Fruit fly (Drosophila melanogaster) whole organism, pupa: Measurements from ENCODE around the gene Fuca.

Experiments
- CG10348 ChIP-seq: fragments of 200-800 bp; sonication (Bioruptor generic); IDR thresholded peaks from 2 replicates; pipeline ENCODE4 v1.3.6; 2022; ENCODE audit warnings: missing biosample characterization, missing genetic modification characterization
- CG12605 ChIP-seq: fragments of 200-800 bp; sonication (Bioruptor generic); IDR thresholded peaks from 2 replicates; pipeline ENCODE4 v1.3.6; 2022; ENCODE audit warnings: missing biosample characterization, missing genetic modification characterization
- CG13204 ChIP-seq: fragments of 200-800 bp; sonication (Bioruptor generic); optimal IDR thresholded peaks from 2 replicates; lab custom pipeline; 2018; ENCODE audit warnings: missing biosample characterization, mild to moderate bottlenecking, missing genetic modification characterization, moderate library complexity
- CG14655 ChIP-seq: fragments of 200-800 bp; sonication (Bioruptor generic); optimal IDR thresholded peaks from 3 replicates; lab custom pipeline; 2017; ENCODE audit warnings: mild to moderate bottlenecking, missing biosample characterization, missing genetic modification reagents, missing genetic modification characterization
- CG15710 ChIP-seq: fragments of 200-800 bp; sonication (Bioruptor generic); optimal IDR thresholded peaks from 2 replicates; lab custom pipeline; 2018; ENCODE audit warnings: missing biosample characterization, mild to moderate bottlenecking, missing genetic modification characterization, moderate library complexity
- CG17806 ChIP-seq: fragments of 200-800 bp; sonication (Bioruptor generic); optimal IDR thresholded peaks from 2 replicates; lab custom pipeline; 2018; ENCODE audit warnings: missing biosample characterization, mild to moderate bottlenecking, missing genetic modification characterization, moderate library complexity
- CG32121 ChIP-seq: fragments of 200-800 bp; sonication (Bioruptor generic); IDR thresholded peaks from 2 replicates; pipeline ENCODE4 v1.3.6; 2022; ENCODE audit warnings: missing biosample characterization, missing genetic modification characterization
- CG34367 ChIP-seq: fragments of 200-800 bp; sonication (Bioruptor generic); optimal IDR thresholded peaks from 2 replicates; lab custom pipeline; 2018; ENCODE audit warnings: missing biosample characterization, mild to moderate bottlenecking, missing genetic modification characterization
- CG4496 ChIP-seq: fragments of 200-800 bp; sonication (Bioruptor generic); IDR thresholded peaks from 3 replicates; pipeline ENCODE4 v1.3.6; 2022; ENCODE audit warnings: missing biosample characterization, missing genetic modification characterization
- CG8159 ChIP-seq: fragments of 200-800 bp; sonication (Bioruptor generic); optimal IDR thresholded peaks from 3 replicates; lab custom pipeline; 2018; ENCODE audit warnings: missing biosample characterization, mild to moderate bottlenecking, missing genetic modification characterization, moderate library complexity
- CG8301 ChIP-seq: fragments of 200-800 bp; sonication (Bioruptor generic); optimal IDR thresholded peaks from 2 replicates; lab custom pipeline; 2018; ENCODE audit warnings: missing biosample characterization, mild to moderate bottlenecking, missing genetic modification characterization
- CG9948 ChIP-seq: fragments of 200-800 bp; sonication (Bioruptor generic); optimal IDR thresholded peaks from 2 replicates; lab custom pipeline; 2018; ENCODE audit warnings: missing biosample characterization, mild to moderate bottlenecking, missing genetic modification characterization, moderate library complexity
- D1 ChIP-seq: fragments of 200-800 bp; sonication (Bioruptor generic); optimal IDR thresholded peaks from 2 replicates; lab custom pipeline; 2018; ENCODE audit warnings: missing biosample characterization, mild to moderate bottlenecking, missing genetic modification characterization, moderate library complexity
- EcR ChIP-seq: fragments of 200-800 bp; sonication (Bioruptor generic); optimal IDR thresholded peaks from 3 replicates; lab custom pipeline; 2019; ENCODE audit warnings: missing biosample characterization, missing genetic modification characterization, mild to moderate bottlenecking, moderate library complexity, missing genetic modification reagents
- Ets98B ChIP-seq: fragments of 200-800 bp; sonication (Bioruptor generic); IDR thresholded peaks from 2 replicates; pipeline ENCODE4 v1.3.6; 2022; ENCODE audit warnings: missing biosample characterization, missing genetic modification characterization
- Pif1A ChIP-seq: fragments of 200-800 bp; sonication (Bioruptor generic); optimal IDR thresholded peaks from 3 replicates; lab custom pipeline; 2016; ENCODE audit warnings: missing biosample characterization, missing genetic modification characterization
- Pif1B ChIP-seq: fragments of 200-800 bp; sonication (Bioruptor generic); optimal IDR thresholded peaks from 3 replicates; lab custom pipeline; 2016; ENCODE audit warnings: missing biosample characterization, missing genetic modification characterization
- Snoo ChIP-seq: fragments of 200-800 bp; sonication (Bioruptor generic); optimal IDR thresholded peaks from 3 replicates; lab custom pipeline; 2017; ENCODE audit warnings: missing biosample characterization, mild to moderate bottlenecking, missing genetic modification characterization, inconsistent platforms
- fd96Ca ChIP-seq: fragments of 200-800 bp; sonication (Bioruptor generic); IDR thresholded peaks from 3 replicates; pipeline ENCODE4 v1.3.6; 2022; ENCODE audit warnings: missing biosample characterization, missing genetic modification characterization
- gl ChIP-seq: fragments of 200-800 bp; sonication (Bioruptor generic); optimal IDR thresholded peaks from 2 replicates; lab custom pipeline; 2018; ENCODE audit warnings: missing biosample characterization, mild to moderate bottlenecking, missing genetic modification characterization
- rn ChIP-seq: fragments of 200-800 bp; sonication (Bioruptor generic); IDR thresholded peaks from 2 replicates; pipeline ENCODE4 v1.3.6; 2022; ENCODE audit warnings: missing biosample characterization, missing genetic modification characterization

The Fuca gene

DNA sequence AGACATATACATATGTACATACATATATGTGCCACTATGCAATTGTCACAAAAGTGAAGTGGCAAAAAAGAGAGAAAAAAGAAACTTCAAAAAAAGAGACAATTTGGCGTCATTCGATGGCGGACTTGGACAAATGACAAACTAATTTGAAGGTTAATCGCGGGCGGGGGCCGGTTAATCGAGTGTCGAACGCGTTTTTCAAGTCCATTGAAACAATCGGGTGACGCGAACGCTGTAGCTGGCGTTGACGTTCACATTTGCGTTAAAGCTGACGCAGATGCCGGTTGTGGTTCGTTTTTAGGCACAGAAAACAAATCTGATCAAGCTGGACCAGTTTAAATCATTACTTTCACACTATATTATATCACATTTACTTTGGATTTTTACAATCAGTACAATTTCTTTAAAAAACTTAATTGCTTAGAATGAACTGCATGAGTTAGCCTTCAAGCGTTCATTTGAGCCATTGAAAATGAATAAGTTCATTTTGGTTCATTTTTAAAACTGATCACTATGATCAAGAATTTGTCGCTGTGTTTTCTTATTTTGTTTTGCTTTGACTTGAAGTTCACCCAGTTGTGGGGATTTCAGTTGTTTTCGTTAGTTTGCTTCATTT lies 11.3 kb upstream of the Fuca start:
- no peak for TF ChIP-seq rn (GFP tag; lab: Robert Waterston, UW)
- TF ChIP-seq Pif1A = peak; percentile 3
- peak; percentile 16 for TF ChIP-seq CG8159 (tag; lab: Kevin White, UChicago)
- TF ChIP-seq CG15710 = peak; percentile 19
- TF ChIP-seq Snoo (tag; lab: Kevin White, UChicago) = peak; percentile 39
- TF ChIP-seq CG17806 (tag; lab: Kevin White, UChicago) = peak; percentile 34

DNA sequence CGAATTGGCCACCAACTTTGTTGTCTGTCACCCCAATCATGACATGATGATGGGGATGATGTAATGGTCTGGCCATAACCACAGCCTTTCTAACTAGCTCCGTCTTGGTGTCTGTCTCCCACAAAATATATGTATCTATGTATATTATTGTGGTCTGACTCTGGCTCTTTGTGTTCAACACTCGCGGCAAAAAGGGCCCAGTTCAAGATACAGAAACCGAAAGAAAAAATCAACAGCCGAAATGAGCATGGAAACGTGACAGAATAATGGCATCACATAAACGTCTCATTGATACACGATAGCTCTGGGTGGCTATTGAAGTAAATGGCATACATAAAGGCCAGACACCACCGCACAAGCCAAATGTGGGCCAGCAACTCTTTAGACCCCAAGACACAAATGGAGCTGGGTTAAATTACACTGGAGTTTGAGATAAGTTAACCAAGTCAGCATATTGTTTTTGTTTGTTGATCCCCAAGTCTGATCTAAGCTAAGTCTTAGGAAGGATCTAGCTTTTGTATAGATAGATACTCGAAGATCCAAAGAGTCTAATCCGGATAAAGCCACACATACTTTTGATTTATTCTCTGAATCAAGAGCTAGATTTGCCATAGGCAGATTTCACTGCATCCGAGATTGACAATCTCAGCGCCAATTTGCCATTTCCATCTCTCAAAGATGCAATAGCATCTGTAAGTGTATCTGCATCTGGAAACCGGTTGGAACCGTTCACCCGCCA lies 9.7 kb upstream of the Fuca start:
- TF ChIP-seq CG17806 (tag; lab: Kevin White, UChicago) (peak; percentile 14), CG13204 (GFP tag; lab: Kevin White, UChicago) (no peak), rn (GFP tag; lab: Robert Waterston, UW) (no peak), CG10348 (GFP tag; lab: Robert Waterston, UW) (no peak), gl (no peak), CG15710 (peak; percentile 1), CG14655 (GFP tag; lab: Kevin White, UChicago) (peak; percentile 55), CG8159 (tag; lab: Kevin White, UChicago) (peak; percentile 6), CG9948 (tag; lab: Kevin White, UChicago) (no peak), D1 (tag; lab: Kevin White, UChicago) (no peak), CG8301 (tag; lab: Kevin White, UChicago) (peak; percentile 39), CG32121 (GFP tag; lab: Robert Waterston, UW) (peak; percentile 34; the same call in 1 of the 2 replicates), fd96Ca (GFP tag; lab: Robert Waterston, UW) (no peak), Ets98B (GFP tag; lab: Robert Waterston, UW) (no peak), Snoo (tag; lab: Kevin White, UChicago) (no peak), Pif1B (GFP tag; lab: Kevin White, UChicago) (no peak), Pif1A (no peak), CG4496 (GFP tag; lab: Robert Waterston, UW) (no peak; the same call in 2 of the 3 replicates), EcR (GFP tag; lab: Kevin White, UChicago) (no peak)

DNA sequence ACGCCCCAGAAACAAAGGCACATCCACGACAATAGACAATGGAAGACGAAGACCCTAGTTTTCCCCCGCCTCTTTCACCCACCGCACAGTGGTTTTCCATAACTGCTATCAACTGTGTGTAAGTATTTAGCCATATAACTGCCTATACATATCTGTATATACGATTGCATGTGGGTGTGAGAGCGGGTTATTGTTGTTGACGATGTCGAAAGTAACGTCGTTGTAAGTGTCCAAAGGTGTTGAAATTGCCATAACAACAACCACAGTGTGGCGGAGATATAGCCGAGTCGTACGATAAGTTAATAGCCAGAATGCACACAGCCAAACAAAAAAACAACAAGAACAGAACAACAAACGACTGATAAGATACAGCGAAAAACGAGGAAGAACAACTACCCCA lies 8.8 kb upstream of the Fuca start:
- TF ChIP-seq CG34367 (tag; lab: Kevin White, UChicago) (no peak), CG8159 (tag; lab: Kevin White, UChicago) (peak; percentile 11), EcR (GFP tag; lab: Kevin White, UChicago) (no peak), D1 (tag; lab: Kevin White, UChicago) (no peak), Pif1A (no peak), CG17806 (tag; lab: Kevin White, UChicago) (no peak), CG4496 (GFP tag; lab: Robert Waterston, UW) (peak; percentile 48; the same call in 2 of the 3 replicates), CG9948 (tag; lab: Kevin White, UChicago) (no peak), fd96Ca (GFP tag; lab: Robert Waterston, UW) (peak; percentile 28; the same call in 1 of the 3 replicates), CG13204 (GFP tag; lab: Kevin White, UChicago) (no peak), CG14655 (GFP tag; lab: Kevin White, UChicago) (no peak), Ets98B (GFP tag; lab: Robert Waterston, UW) (0 out of 2 replicates have a peak, but pooled peaks have one; percentile 8), Pif1B (GFP tag; lab: Kevin White, UChicago) (no peak), CG8301 (tag; lab: Kevin White, UChicago) (no peak), CG12605 (GFP tag; lab: Robert Waterston, UW) (no peak), gl (no peak)

DNA sequence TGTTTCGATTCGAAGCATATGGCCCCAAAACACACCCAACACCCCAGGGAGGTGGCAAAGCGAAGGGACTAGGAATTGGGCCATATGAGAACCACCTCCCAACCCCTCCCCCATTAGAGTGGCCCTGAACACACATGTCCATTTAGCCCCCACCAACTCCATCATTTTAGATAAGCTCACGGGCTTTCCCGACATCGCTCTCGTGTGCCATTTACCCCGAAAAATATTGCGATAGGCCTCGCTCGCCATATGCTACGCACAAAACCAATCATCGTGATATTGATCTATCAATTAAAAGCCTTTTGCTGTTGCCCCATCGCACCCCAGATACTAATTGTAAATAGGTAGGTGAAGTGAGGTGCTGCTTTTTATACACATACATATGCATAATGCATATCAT lies 7.9 kb upstream of the Fuca start:
- TF ChIP-seq CG12605 (GFP tag; lab: Robert Waterston, UW) (no peak), Pif1A (no peak), CG14655 (GFP tag; lab: Kevin White, UChicago) (no peak), fd96Ca (GFP tag; lab: Robert Waterston, UW) (no peak), CG32121 (GFP tag; lab: Robert Waterston, UW) (no peak)

DNA sequence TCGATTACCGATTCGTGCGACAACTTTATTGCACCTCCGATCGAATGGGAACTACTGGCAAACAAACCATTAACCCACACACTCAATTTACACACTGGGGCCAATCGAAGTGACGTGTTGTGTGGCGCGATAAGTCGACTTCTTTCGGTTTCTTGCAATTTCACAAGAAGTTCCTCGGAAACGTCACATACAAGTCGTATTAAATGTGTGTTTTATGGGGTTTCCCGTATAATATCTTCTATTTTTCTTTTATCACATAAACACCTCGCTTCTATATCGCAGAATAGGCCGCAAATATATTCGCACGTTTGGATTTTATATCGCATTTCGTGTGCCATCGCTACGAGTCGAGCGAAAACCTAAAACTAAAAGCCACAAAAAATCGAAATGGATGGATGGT lies 7.2 kb upstream of the Fuca start:
- no peak for TF ChIP-seq D1 (tag; lab: Kevin White, UChicago)

DNA sequence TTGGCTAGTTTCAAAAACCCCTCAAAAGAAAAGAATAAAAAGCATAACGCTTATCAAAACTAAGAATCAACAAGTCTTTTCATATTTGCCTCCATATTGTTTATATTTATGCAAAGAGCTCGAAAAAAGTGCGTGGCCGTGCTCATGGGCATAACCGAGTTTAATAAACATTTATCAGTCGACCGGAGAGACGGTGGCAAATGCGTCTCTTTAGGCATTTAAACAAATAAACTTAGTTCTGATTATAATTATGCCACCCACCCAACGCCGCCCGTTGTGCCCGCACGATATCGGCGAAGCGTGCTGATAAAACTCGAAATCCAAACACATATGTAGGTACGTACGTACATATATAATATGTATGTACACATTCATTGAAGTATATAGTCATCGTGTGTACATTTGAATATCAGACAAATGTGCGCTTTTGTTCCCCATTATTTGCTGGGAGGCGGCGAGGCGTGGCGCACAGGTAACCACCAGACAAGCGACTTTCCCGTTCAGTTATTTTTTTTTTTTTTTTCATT lies 5.9 kb upstream of the Fuca start:
- TF ChIP-seq CG17806 (tag; lab: Kevin White, UChicago) = no peak
- TF ChIP-seq CG8159 (tag; lab: Kevin White, UChicago) = no peak
- no peak for TF ChIP-seq Snoo (tag; lab: Kevin White, UChicago)
- no peak for TF ChIP-seq CG14655 (GFP tag; lab: Kevin White, UChicago)
- TF ChIP-seq CG8301 (tag; lab: Kevin White, UChicago) = no peak
- TF ChIP-seq Ets98B (GFP tag; lab: Robert Waterston, UW) = no peak
- TF ChIP-seq CG12605 (GFP tag; lab: Robert Waterston, UW) = no peak
- no peak for TF ChIP-seq Pif1B (GFP tag; lab: Kevin White, UChicago)
- no peak for TF ChIP-seq CG32121 (GFP tag; lab: Robert Waterston, UW)
